Worm (Caenorhabditis elegans) whole organism, L1 larva: Measurements from ENCODE around the gene mel-11.
A peak's percentile ranks its signal among the peaks of the same experiment; 100 is the strongest.

Source experiments
- Y116A8C.19 ChIP-seq: sonication (generic microtip); optimal IDR thresholded peaks from 2 replicates; lab custom pipeline; 2016; ENCODE audit warnings: missing compliant biosample characterization, missing genetic modification characterization, borderline replicate concordance
- alr-1 ChIP-seq: fragments of 200-800 bp; sonication (Bioruptor generic); optimal IDR thresholded peaks from 2 replicates; lab custom pipeline; 2018; ENCODE audit warnings: borderline replicate concordance, mild to moderate bottlenecking, missing genetic modification characterization, missing compliant biosample characterization
- aly-2 ChIP-seq: fragments of 150-350 bp; optimal IDR thresholded peaks from 2 replicates; lab custom pipeline; 2014; ENCODE audit warnings: missing biosample characterization, missing genetic modification characterization
- ama-1 ChIP-seq: fragments of 150-350 bp; optimal IDR thresholded peaks from 2 replicates; lab custom pipeline; 2014
- blmp-1 ChIP-seq: fragments of 150-350 bp; optimal IDR thresholded peaks from 2 replicates; lab custom pipeline; 2014; ENCODE audit warnings: missing biosample characterization, missing genetic modification characterization
- ceh-63 ChIP-seq: fragments of 200-800 bp; sonication (Bioruptor generic); optimal IDR thresholded peaks from 2 replicates; lab custom pipeline; 2018; ENCODE audit warnings: mild to moderate bottlenecking, missing genetic modification characterization, missing compliant biosample characterization
- ceh-8 ChIP-seq: fragments of 200-800 bp; sonication (Bioruptor generic); optimal IDR thresholded peaks from 2 replicates; lab custom pipeline; 2018; ENCODE audit warnings: mild to moderate bottlenecking, missing genetic modification characterization, moderate library complexity, missing compliant biosample characterization
- ceh-82 ChIP-seq, 3 experiments: fragments of 150-350 bp in 1 of 3; sonication (generic microtip) in 2 of 3; optimal IDR thresholded peaks; 2 replicates each; lab custom pipeline; 2014 to 2017; ENCODE audit warnings: missing biosample characterization in 3 of 3, missing genetic modification characterization in 3 of 3
- ceh-88 ChIP-seq: fragments of 200-800 bp; sonication (Bioruptor generic); IDR thresholded peaks from 2 replicates; pipeline ENCODE4 v1.3.6; 2022; ENCODE audit warnings: missing genetic modification characterization, missing compliant biosample characterization
- ces-1 ChIP-seq: fragments of 150-350 bp; optimal IDR thresholded peaks from 2 replicates; lab custom pipeline; 2014; ENCODE audit warnings: missing biosample characterization, missing genetic modification reagents, missing genetic modification characterization
- dpl-1 ChIP-seq, 3 experiments: fragments of 150-350 bp in 2 of 3; sonication (generic microtip) in 1 of 3; optimal IDR thresholded peaks; 2 replicates each; lab custom pipeline; 2014 to 2017; ENCODE audit warnings: missing biosample characterization in 3 of 3, missing genetic modification characterization in 3 of 3, missing genetic modification reagents in 3 of 3
- dsc-1 ChIP-seq: sonication (generic microtip); optimal IDR thresholded peaks from 2 replicates; lab custom pipeline; 2016; ENCODE audit warnings: mild to moderate bottlenecking, missing genetic modification characterization, missing compliant biosample characterization
- efl-3 ChIP-seq: fragments of 200-800 bp; sonication (Bioruptor generic); optimal IDR thresholded peaks from 2 replicates; lab custom pipeline; 2018; ENCODE audit warnings: mild to moderate bottlenecking, missing genetic modification characterization, missing compliant biosample characterization
- egl-13 ChIP-seq: sonication (generic microtip); optimal IDR thresholded peaks from 2 replicates; lab custom pipeline; 2016; ENCODE audit warnings: missing genotype, missing genetic modification reagents, missing genetic modification characterization, missing compliant biosample characterization
- elt-2 ChIP-seq: sonication (generic microtip); optimal IDR thresholded peaks from 2 replicates; lab custom pipeline; 2016; ENCODE audit warnings: missing genetic modification characterization, mild to moderate bottlenecking, inconsistent platforms, missing compliant biosample characterization, missing genetic modification reagents
- elt-3 ChIP-seq, 6 experiments: fragments of 150-350 bp in 1 of 6; sonication (generic microtip); optimal IDR thresholded peaks; 2 replicates each; lab custom pipeline; 2017 to 2018; ENCODE audit warnings: missing biosample characterization in 6 of 6, missing genetic modification characterization in 6 of 6, inconsistent platforms in 1 of 6
- ets-5 ChIP-seq: fragments of 200-800 bp; sonication (Bioruptor generic); IDR thresholded peaks from 2 replicates; pipeline ENCODE4 v1.3.6; 2022; ENCODE audit warnings: missing genetic modification characterization, missing compliant biosample characterization
- fkh-4 ChIP-seq: sonication (generic microtip); optimal IDR thresholded peaks from 2 replicates; lab custom pipeline; 2016; ENCODE audit warnings: missing compliant biosample characterization, missing genetic modification characterization, borderline replicate concordance
- fos-1 ChIP-seq: fragments of 150-350 bp; optimal IDR thresholded peaks from 2 replicates; lab custom pipeline; 2014; ENCODE audit warnings: missing biosample characterization, missing genetic modification characterization
- grh-1 ChIP-seq: fragments of 200-800 bp; sonication (Bioruptor generic); IDR thresholded peaks from 2 replicates; pipeline ENCODE4 v1.3.6; 2022; ENCODE audit warnings: missing genetic modification reagents, missing genetic modification characterization, missing compliant biosample characterization
- hlh-17 ChIP-seq: fragments of 200-800 bp; sonication (Bioruptor generic); optimal IDR thresholded peaks from 2 replicates; lab custom pipeline; 2018; ENCODE audit warnings: missing genetic modification characterization, mild to moderate bottlenecking, missing compliant biosample characterization, moderate library complexity, borderline replicate concordance
- hlh-4 ChIP-seq: sonication (generic microtip); optimal IDR thresholded peaks from 2 replicates; lab custom pipeline; 2016; ENCODE audit warnings: mild to moderate bottlenecking, missing genetic modification characterization, missing compliant biosample characterization
- hpl-2 ChIP-seq: fragments of 150-350 bp; optimal IDR thresholded peaks from 2 replicates; lab custom pipeline; 2014; ENCODE audit warnings: missing biosample characterization, missing genetic modification reagents, missing genetic modification characterization
- isw-1 ChIP-seq: fragments of 200-800 bp; sonication (Bioruptor generic); IDR thresholded peaks from 2 replicates; pipeline ENCODE4 v1.3.6; 2022; ENCODE audit warnings: missing genetic modification characterization, missing compliant biosample characterization
- lin-13 ChIP-seq: fragments of 150-350 bp; optimal IDR thresholded peaks from 2 replicates; lab custom pipeline; 2014; ENCODE audit warnings: missing biosample characterization, missing genetic modification reagents, missing genetic modification characterization
- lin-15B ChIP-seq: fragments of 150-350 bp; sonication (generic microtip); optimal IDR thresholded peaks from 3 replicates; lab custom pipeline; 2014; ENCODE audit warnings: missing biosample characterization, missing genetic modification characterization
- lin-39 ChIP-seq: fragments of 150-350 bp; optimal IDR thresholded peaks from 2 replicates; lab custom pipeline; 2014; ENCODE audit warnings: missing biosample characterization, missing genetic modification reagents, missing genetic modification characterization
- lir-3 ChIP-seq: sonication (generic microtip); optimal IDR thresholded peaks from 2 replicates; lab custom pipeline; 2016; ENCODE audit warnings: mild to moderate bottlenecking, missing genetic modification characterization, moderate library complexity, missing compliant biosample characterization; ENCODE audit not compliant: poor library complexity
- mep-1 ChIP-seq: fragments of 150-350 bp; optimal IDR thresholded peaks from 2 replicates; lab custom pipeline; 2014; ENCODE audit warnings: missing biosample characterization, missing genetic modification characterization
- nhr-11 ChIP-seq: fragments of 150-350 bp; optimal IDR thresholded peaks from 2 replicates; lab custom pipeline; 2014; ENCODE audit warnings: missing biosample characterization, missing genetic modification characterization
- nhr-19 ChIP-seq: fragments of 200-800 bp; sonication (Bioruptor generic); conservative IDR thresholded peaks from 2 replicates; pipeline ENCODE4 v1.3.6; 2022; ENCODE audit warnings: missing genetic modification characterization, missing compliant biosample characterization
- nhr-20 ChIP-seq: sonication (generic microtip); optimal IDR thresholded peaks from 2 replicates; lab custom pipeline; 2016; ENCODE audit warnings: mild to moderate bottlenecking, missing genetic modification characterization, missing compliant biosample characterization
- nhr-28 ChIP-seq: fragments of 150-350 bp; optimal IDR thresholded peaks from 2 replicates; lab custom pipeline; 2014; ENCODE audit warnings: missing biosample characterization, missing genetic modification characterization
- nhr-47 ChIP-seq: sonication (generic microtip); optimal IDR thresholded peaks from 2 replicates; lab custom pipeline; 2016; ENCODE audit warnings: mild to moderate bottlenecking, missing genetic modification characterization, moderate library complexity, missing compliant biosample characterization
- nhr-76 ChIP-seq: sonication (generic microtip); optimal IDR thresholded peaks from 2 replicates; lab custom pipeline; 2017; ENCODE audit warnings: missing biosample characterization, missing genetic modification characterization
- nhr-77 ChIP-seq: fragments of 150-350 bp; optimal IDR thresholded peaks from 2 replicates; lab custom pipeline; 2014; ENCODE audit warnings: missing biosample characterization, missing genetic modification characterization
- nhr-84 ChIP-seq: sonication (generic microtip); optimal IDR thresholded peaks from 2 replicates; lab custom pipeline; 2017; ENCODE audit warnings: missing biosample characterization, missing genetic modification characterization
- nhr-90 ChIP-seq: sonication (generic microtip); optimal IDR thresholded peaks from 2 replicates; lab custom pipeline; 2016; ENCODE audit warnings: mild to moderate bottlenecking, missing genetic modification characterization, missing compliant biosample characterization; ENCODE audit not compliant: poor library complexity
- pax-3 ChIP-seq: fragments of 200-800 bp; sonication (Bioruptor generic); optimal IDR thresholded peaks from 2 replicates; lab custom pipeline; 2018; ENCODE audit warnings: mild to moderate bottlenecking, missing genetic modification characterization, moderate library complexity, missing compliant biosample characterization
- snpc-4 ChIP-seq: fragments of 150-350 bp; optimal IDR thresholded peaks from 2 replicates; lab custom pipeline; 2014; ENCODE audit warnings: missing biosample characterization, missing genetic modification characterization
- snu-23 ChIP-seq: sonication (generic microtip); optimal IDR thresholded peaks from 2 replicates; lab custom pipeline; 2016; ENCODE audit warnings: missing genetic modification characterization, missing compliant biosample characterization
- sox-4 ChIP-seq: sonication (generic microtip); optimal IDR thresholded peaks from 2 replicates; lab custom pipeline; 2016; ENCODE audit warnings: missing genetic modification characterization, missing compliant biosample characterization
- sup-37 ChIP-seq: fragments of 200-800 bp; sonication (Bioruptor generic); optimal IDR thresholded peaks from 2 replicates; lab custom pipeline; 2018; ENCODE audit warnings: mild to moderate bottlenecking, missing genetic modification characterization, missing compliant biosample characterization
- tbx-2 ChIP-seq: sonication (generic microtip); optimal IDR thresholded peaks from 2 replicates; lab custom pipeline; 2016; ENCODE audit warnings: missing genetic modification characterization, missing compliant biosample characterization
- tlp-1 ChIP-seq: fragments of 150-350 bp; optimal IDR thresholded peaks from 2 replicates; lab custom pipeline; 2014; ENCODE audit warnings: missing biosample characterization, missing genetic modification characterization
- unc-130 ChIP-seq: fragments of 150-350 bp; optimal IDR thresholded peaks from 2 replicates; lab custom pipeline; 2017; ENCODE audit warnings: missing biosample characterization, missing genetic modification characterization, inconsistent platforms
- unc-62 ChIP-seq: fragments of 150-350 bp; optimal IDR thresholded peaks from 2 replicates; lab custom pipeline; 2014; ENCODE audit warnings: missing biosample characterization, missing genetic modification reagents, missing genetic modification characterization
- unc-86 ChIP-seq: sonication (generic microtip); optimal IDR thresholded peaks from 2 replicates; lab custom pipeline; 2016; ENCODE audit warnings: missing genetic modification characterization, missing compliant biosample characterization
- unc-98 ChIP-seq: fragments of 200-800 bp; sonication (Bioruptor generic); IDR thresholded peaks from 2 replicates; pipeline ENCODE4 v1.3.6; 2022; ENCODE audit warnings: missing genetic modification characterization, missing compliant biosample characterization
- zag-1 ChIP-seq: fragments of 150-350 bp; optimal IDR thresholded peaks from 2 replicates; lab custom pipeline; 2014; ENCODE audit warnings: missing biosample characterization, missing genetic modification characterization
- zip-4 ChIP-seq: fragments of 200-800 bp; sonication (Bioruptor generic); optimal IDR thresholded peaks from 2 replicates; lab custom pipeline; 2018; ENCODE audit warnings: mild to moderate bottlenecking, missing genetic modification characterization, moderate library complexity, missing compliant biosample characterization
- ztf-11 ChIP-seq, 2 experiments: sonication (generic microtip); optimal IDR thresholded peaks; 2 replicates each; lab custom pipeline; 2016 to 2017; ENCODE audit warnings: missing genetic modification characterization in 2 of 2, missing biosample characterization in 1 of 2, missing compliant biosample characterization in 1 of 2
- ztf-4 ChIP-seq: fragments of 150-350 bp; optimal IDR thresholded peaks from 2 replicates; lab custom pipeline; 2014; ENCODE audit warnings: missing biosample characterization, missing genetic modification characterization

Gene mel-11

ce11 chrII:9343955-9344354, 14.4 kb upstream of the mel-11 start (continued):
- TF ChIP-seq nhr-47 (peak; percentile 36), lin-39 (no peak), sup-37 (GFP tag; lab: Kevin White, UChicago) (no peak), ets-5 (GFP tag; lab: Robert Waterston, UW) (no peak), nhr-76 (tag; lab: Kevin White, UChicago) (no peak), hpl-2 (GFP tag; lab: Kevin White, UChicago) (no peak), nhr-20 (tag; lab: Kevin White, UChicago) (peak; percentile 80), grh-1 (GFP tag; lab: Robert Waterston, UW) (peak; percentile 38; the same call in 1 of the 2 replicates), fkh-4 (tag; lab: Kevin White, UChicago) (no peak), dpl-1 (GFP tag; optimal IDR thresholded peaks at IDR 0.05; lab: Kevin White, UChicago) (peak in 1 of 3 experiments; percentile 10), zag-1 (no peak), hlh-4 (tag; lab: Kevin White, UChicago) (no peak), nhr-28 (no peak), nhr-11 (no peak), blmp-1 (tag; lab: Kevin White, UChicago) (peak; percentile 96), aly-2 (tag; lab: Kevin White, UChicago) (no peak), egl-13 (tag; lab: Kevin White, UChicago) (no peak), unc-86 (tag; lab: Kevin White, UChicago) (no peak), ces-1 (no peak), Y116A8C.19 (tag; lab: Kevin White, UChicago) (no peak), unc-130 (tag; lab: Kevin White, UChicago) (peak; percentile 18), sox-4 (tag; lab: Kevin White, UChicago) (no peak), ztf-4 (tag; lab: Kevin White, UChicago) (no peak), lin-13 (GFP tag; lab: Kevin White, UChicago) (no peak), ceh-63 (GFP tag; lab: Kevin White, UChicago) (no peak), dsc-1 (no peak), nhr-84 (tag; lab: Kevin White, UChicago) (no peak), hlh-17 (GFP tag; lab: Kevin White, UChicago) (no peak), fos-1 (tag; lab: Kevin White, UChicago) (no peak), efl-3 (GFP tag; lab: Kevin White, UChicago) (no peak), snu-23 (GFP tag; lab: Kevin White, UChicago) (peak; percentile 48), tlp-1 (tag; lab: Kevin White, UChicago) (no peak), unc-98 (no peak), pax-3 (tag; lab: Kevin White, UChicago) (no peak), ceh-8 (no peak), mep-1 (tag; lab: Kevin White, UChicago) (peak; percentile 20), elt-2 (no peak), nhr-90 (peak; percentile 48), nhr-77 (tag; lab: Kevin White, UChicago) (no peak), snpc-4 (no peak), nhr-19 (GFP tag; lab: Robert Waterston, UW) (peak; percentile 53), isw-1 (GFP tag; lab: Robert Waterston, UW) (no peak), alr-1 (tag; lab: Kevin White, UChicago) (no peak), zip-4 (GFP tag; lab: Kevin White, UChicago) (no peak), tbx-2 (tag; lab: Kevin White, UChicago) (peak; percentile 59), ama-1 (lab: Kevin White, UChicago) (no peak), ceh-82 (tag; optimal IDR thresholded peaks at IDR 0.05; lab: Kevin White, UChicago) (no peak), ztf-11 (tag; optimal IDR thresholded peaks at IDR 0.05; lab: Kevin White, UChicago) (no peak), ceh-88 (no peak), unc-62 (GFP tag; lab: Kevin White, UChicago) (no peak), lin-15B (tag; lab: Kevin White, UChicago) (no peak), lir-3 (tag; lab: Kevin White, UChicago) (no peak), elt-3 (tag; optimal IDR thresholded peaks at IDR 0.05; lab: Kevin White, UChicago) (peak; percentile 73 to 96 (median 89))
